Worm (Caenorhabditis elegans): ENCODE data around the gene srx-108.

srx-108 gene

DNA sequence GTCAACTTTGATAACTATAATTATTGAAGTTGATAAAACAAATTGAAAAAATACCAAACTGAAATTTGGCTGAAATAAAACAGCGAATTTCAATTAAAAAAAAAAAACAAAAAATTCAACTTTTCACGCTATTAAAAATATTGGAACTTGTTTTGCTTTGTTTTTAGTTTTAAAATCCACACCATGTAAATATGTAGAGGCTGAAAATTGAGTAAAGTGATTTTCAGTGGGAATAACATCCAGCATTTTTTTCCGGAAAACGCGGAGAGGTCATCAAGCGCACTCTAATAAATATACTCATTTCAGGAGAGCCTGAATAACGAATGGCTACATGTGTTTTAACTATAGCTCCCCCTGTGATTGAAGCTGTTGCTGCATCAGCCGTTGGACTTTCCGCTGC is 48.2 kb downstream of the srx-108 start, which contains the start of gene rcd-1:
Gene rcd-1 (plus strand): TSS at position 301 of the 400 bp plus-strand sequence.
- TF ChIP-seq blmp-1 (tag; optimal IDR thresholded peaks at IDR 0.05) = no peak
- TF ChIP-seq ztf-4 (tag; optimal IDR thresholded peaks at IDR 0.05) = no peak
- TF ChIP-seq mab-9 (GFP tag; IDR thresholded peaks at IDR 0.05) = no peak
- no peak for TF ChIP-seq nhr-12 (tag; optimal IDR thresholded peaks at IDR 0.05)
- TF ChIP-seq xbp-1 (tag; optimal IDR thresholded peaks at IDR 0.05) = no peak
- TF ChIP-seq ets-5 (GFP tag; IDR thresholded peaks at IDR 0.05) = no peak
- no peak for TF ChIP-seq lin-39 (tag; optimal IDR thresholded peaks at IDR 0.05)
- no peak for TF ChIP-seq lin-15B (tag; optimal IDR thresholded peaks at IDR 0.05)
- no peak for TF ChIP-seq hlh-17 (GFP tag; optimal IDR thresholded peaks at IDR 0.05; ENCODE audit: borderline replicate concordance)
- no peak for TF ChIP-seq tlp-1 (tag; optimal IDR thresholded peaks at IDR 0.05)
- no peak for TF ChIP-seq zip-4 (GFP tag; optimal IDR thresholded peaks at IDR 0.05)
- no peak for TF ChIP-seq lir-3 (tag; optimal IDR thresholded peaks at IDR 0.05; ENCODE audit: poor library complexity)
- no peak for TF ChIP-seq fkh-4 (tag; optimal IDR thresholded peaks at IDR 0.05; ENCODE audit: borderline replicate concordance)
- no peak for TF ChIP-seq skn-1 (tag; optimal IDR thresholded peaks at IDR 0.05)
- TF ChIP-seq efl-3 (GFP tag; optimal IDR thresholded peaks at IDR 0.05) = no peak
- no peak for TF ChIP-seq isw-1 (GFP tag; IDR thresholded peaks at IDR 0.05)
- TF ChIP-seq ceh-88 (GFP tag; IDR thresholded peaks at IDR 0.05) = no peak
- no peak for TF ChIP-seq mdl-1 (tag; optimal IDR thresholded peaks at IDR 0.05)
- TF ChIP-seq snu-23 (GFP tag; optimal IDR thresholded peaks at IDR 0.05) = no peak

Measured in whole organism, L1 larva.